Fruit fly (Drosophila melanogaster): ENCODE results near the gene CG17107.
A peak's percentile ranks its signal among the peaks of the same experiment; 100 is the strongest.

Gene CG17107

dm6 chr2L:10676933-10677714 is 4.6 kb upstream of the CG17107 start, which contains the start of gene CG17104:
Gene CG17104, plus strand, starts transcription at chr2L:10677198.
- TF ChIP-seq bab1 (GFP tag; optimal IDR thresholded peaks at IDR 0.05) (no peak), CG7101 (tag; optimal IDR thresholded peaks at IDR 0.05) (no peak), cnc (optimal IDR thresholded peaks at IDR 0.05) (no peak), Crg-1 (GFP tag; optimal IDR thresholded peaks at IDR 0.05) (no peak)

DNA sequence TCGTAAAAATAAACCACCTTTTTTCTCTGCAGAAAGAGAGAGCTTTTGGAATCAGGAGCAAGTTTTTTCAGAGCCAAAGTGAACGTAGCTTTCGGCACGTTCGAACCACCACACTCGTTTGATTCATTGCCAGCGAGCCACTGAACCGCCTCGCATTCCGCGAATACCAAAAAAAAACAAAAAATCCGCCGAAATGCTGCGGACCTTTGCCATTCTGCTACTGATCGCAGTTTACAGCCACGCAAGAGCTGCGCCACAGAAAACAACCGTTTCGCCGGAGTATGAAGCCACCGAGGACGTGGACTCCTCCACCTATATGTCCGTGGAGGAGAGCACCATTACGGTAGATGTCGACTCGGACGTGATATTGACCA is 4.0 kb upstream of the CG17107 start:
- TF ChIP-seq cic (GFP tag; optimal IDR thresholded peaks at IDR 0.05) (no peak), Clk (GFP tag; optimal IDR thresholded peaks at IDR 0.05) (no peak), Crg-1 (GFP tag; optimal IDR thresholded peaks at IDR 0.05) (no peak), CG12768 (GFP tag; optimal IDR thresholded peaks at IDR 0.05) (no peak), CG5204 (GFP tag; optimal IDR thresholded peaks at IDR 0.05) (no peak), CG14711 (tag; optimal IDR thresholded peaks at IDR 0.05) (no peak), Mnt (GFP tag; optimal IDR thresholded peaks at IDR 0.05) (no peak), pad (GFP tag; optimal IDR thresholded peaks at IDR 0.05) (no peak), cnc (optimal IDR thresholded peaks at IDR 0.05) (no peak), tj (GFP tag; optimal IDR thresholded peaks at IDR 0.05) (no peak), CG33017 (tag; optimal IDR thresholded peaks at IDR 0.05) (no peak), bab1 (GFP tag; optimal IDR thresholded peaks at IDR 0.05) (no peak), CG11617 (GFP tag; optimal IDR thresholded peaks at IDR 0.05) (no peak), kay (GFP tag; ENCODE audit: borderline replicate concordance) (no peak), Hr96 (GFP tag; optimal IDR thresholded peaks at IDR 0.05) (no peak), CG7101 (tag; optimal IDR thresholded peaks at IDR 0.05) (no peak), CG7045 (GFP tag; optimal IDR thresholded peaks at IDR 0.05) (no peak), CG1620 (GFP tag; optimal IDR thresholded peaks at IDR 0.05) (no peak)

dm6 chr2L:10679568-10679967 is 2.1 kb upstream of the CG17107 start:
- no peak for TF ChIP-seq cic (GFP tag; optimal IDR thresholded peaks at IDR 0.05)
- no peak for TF ChIP-seq pad (GFP tag; optimal IDR thresholded peaks at IDR 0.05)
- TF ChIP-seq kay (GFP tag; ENCODE audit: borderline replicate concordance): peak; percentile 73
- TF ChIP-seq Crg-1 (GFP tag; optimal IDR thresholded peaks at IDR 0.05): no peak
- no peak for TF ChIP-seq CG1620 (GFP tag; optimal IDR thresholded peaks at IDR 0.05)
- TF ChIP-seq CG5204 (GFP tag; optimal IDR thresholded peaks at IDR 0.05): no peak

DNA sequence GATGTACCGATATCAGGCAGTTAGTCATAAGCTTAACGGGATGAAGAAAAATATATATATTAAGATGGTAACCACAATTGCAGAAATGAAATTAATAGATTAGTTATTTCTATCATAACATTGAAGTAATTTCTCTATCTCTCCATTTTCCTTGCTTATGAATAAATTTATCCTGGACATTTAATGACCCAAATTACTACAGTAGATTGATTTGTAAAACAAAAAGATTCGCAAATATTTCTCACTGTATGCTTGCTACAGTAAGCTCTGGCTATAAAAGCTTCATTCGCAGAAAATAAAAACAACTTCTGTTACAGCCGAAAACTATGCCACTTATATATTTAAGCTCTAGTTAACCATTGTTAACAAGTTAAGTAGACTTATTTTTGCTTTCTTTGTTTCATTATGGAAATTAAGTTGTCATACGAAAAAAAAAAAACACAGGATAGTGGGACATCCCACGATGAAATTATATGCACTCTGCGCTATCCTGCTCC is 1.1 kb upstream of the CG17107 start, which contains the start of gene CG17105:
TSS of gene CG17105 (plus strand) at position 447 of the 497 bp plus-strand sequence.
- TF ChIP-seq Crg-1 (GFP tag; optimal IDR thresholded peaks at IDR 0.05): no peak
- TF ChIP-seq tj (GFP tag; optimal IDR thresholded peaks at IDR 0.05): no peak
- TF ChIP-seq kay (GFP tag; ENCODE audit: borderline replicate concordance): no peak
- no peak for TF ChIP-seq CG33017 (tag; optimal IDR thresholded peaks at IDR 0.05)
- no peak for TF ChIP-seq pad (GFP tag; optimal IDR thresholded peaks at IDR 0.05)
- no peak for TF ChIP-seq cnc (optimal IDR thresholded peaks at IDR 0.05)
- no peak for TF ChIP-seq CG7101 (tag; optimal IDR thresholded peaks at IDR 0.05)
- no peak for TF ChIP-seq ovo (GFP tag; optimal IDR thresholded peaks at IDR 0.05)
- TF ChIP-seq CG7045 (GFP tag; optimal IDR thresholded peaks at IDR 0.05): no peak
- no peak for TF ChIP-seq Mnt (GFP tag; optimal IDR thresholded peaks at IDR 0.05)
- TF ChIP-seq Hr96 (GFP tag; optimal IDR thresholded peaks at IDR 0.05): no peak
- no peak for TF ChIP-seq CG5204 (GFP tag; optimal IDR thresholded peaks at IDR 0.05)
- TF ChIP-seq cic (GFP tag; optimal IDR thresholded peaks at IDR 0.05): no peak
- no peak for TF ChIP-seq bab1 (GFP tag; optimal IDR thresholded peaks at IDR 0.05)

- TF ChIP-seq pad (GFP tag; optimal IDR thresholded peaks at IDR 0.05) (no peak), CG5204 (GFP tag; optimal IDR thresholded peaks at IDR 0.05) (no peak), CG12768 (GFP tag; optimal IDR thresholded peaks at IDR 0.05) (no peak), Crg-1 (GFP tag; optimal IDR thresholded peaks at IDR 0.05) (no peak)
Measured at dm6 chr2L:10682197-10682596, 495 bp downstream of the CG17107 start.

DNA sequence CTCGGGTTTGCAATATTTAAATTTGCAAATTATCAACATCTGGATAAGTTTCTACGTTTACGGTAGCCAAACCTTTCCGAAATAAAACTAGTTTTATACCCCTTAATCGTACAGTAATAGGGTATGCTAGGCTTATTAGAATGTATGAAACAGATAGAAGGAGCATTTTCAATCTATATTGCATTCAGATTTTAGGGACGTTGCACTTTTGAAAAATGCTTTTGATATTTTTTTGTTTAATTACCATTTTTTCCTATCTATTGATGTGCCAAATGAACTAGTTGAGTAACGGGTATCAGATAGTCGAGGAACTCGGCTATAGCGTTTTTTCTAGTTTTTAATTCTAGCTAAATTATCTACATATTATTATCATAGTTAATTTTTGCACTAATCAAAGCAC is 1.2 kb downstream of the CG17107 start:
- no peak for TF ChIP-seq CG7101 (tag; optimal IDR thresholded peaks at IDR 0.05)
- TF ChIP-seq ovo (GFP tag; optimal IDR thresholded peaks at IDR 0.05): no peak
- no peak for TF ChIP-seq CG33017 (tag; optimal IDR thresholded peaks at IDR 0.05)
- TF ChIP-seq CG7045 (GFP tag; optimal IDR thresholded peaks at IDR 0.05): no peak
- no peak for TF ChIP-seq CG1620 (GFP tag; optimal IDR thresholded peaks at IDR 0.05)
- no peak for TF ChIP-seq Crg-1 (GFP tag; optimal IDR thresholded peaks at IDR 0.05)
- TF ChIP-seq CG12768 (GFP tag; optimal IDR thresholded peaks at IDR 0.05): no peak
- no peak for TF ChIP-seq tj (GFP tag; optimal IDR thresholded peaks at IDR 0.05)
- TF ChIP-seq toe (GFP tag; optimal IDR thresholded peaks at IDR 0.05): no peak
- TF ChIP-seq CG11617 (GFP tag; optimal IDR thresholded peaks at IDR 0.05): no peak
- no peak for TF ChIP-seq Mnt (GFP tag; optimal IDR thresholded peaks at IDR 0.05)
- no peak for TF ChIP-seq cnc (optimal IDR thresholded peaks at IDR 0.05)
- TF ChIP-seq CG5204 (GFP tag; optimal IDR thresholded peaks at IDR 0.05): no peak
- TF ChIP-seq kay (GFP tag; ENCODE audit: borderline replicate concordance): no peak
- no peak for TF ChIP-seq Clk (GFP tag; optimal IDR thresholded peaks at IDR 0.05)

DNA sequence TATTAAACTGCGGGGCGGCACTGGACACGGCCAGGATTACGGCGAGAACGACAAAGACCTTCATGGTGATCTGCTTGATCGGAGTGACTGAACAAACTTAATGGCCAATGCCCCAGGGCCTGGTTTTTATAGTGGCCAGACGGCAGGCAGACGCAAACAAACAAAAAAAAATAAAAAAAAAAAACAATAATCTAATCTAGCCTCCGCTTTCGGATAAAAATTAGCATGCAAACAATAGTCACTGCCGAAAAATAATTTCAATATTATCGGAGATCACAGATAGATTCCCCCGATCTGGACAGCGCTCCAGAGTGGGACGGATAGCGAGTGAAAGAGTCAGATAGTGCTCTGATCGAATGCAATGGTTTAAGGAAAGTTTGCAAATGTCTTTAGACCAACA is 2.6 kb downstream of the CG17107 start, which contains the start of gene CG7299:
TSS of gene CG7299 (minus strand) at position 101 of the 400 bp plus-strand sequence.
- no peak for TF ChIP-seq CG5204 (GFP tag; optimal IDR thresholded peaks at IDR 0.05)
- no peak for TF ChIP-seq Clk (GFP tag; optimal IDR thresholded peaks at IDR 0.05)
- TF ChIP-seq CG33017 (tag; optimal IDR thresholded peaks at IDR 0.05): no peak
- TF ChIP-seq Crg-1 (GFP tag; optimal IDR thresholded peaks at IDR 0.05): no peak
- no peak for TF ChIP-seq cic (GFP tag; optimal IDR thresholded peaks at IDR 0.05)
- TF ChIP-seq pad (GFP tag; optimal IDR thresholded peaks at IDR 0.05): no peak
- no peak for TF ChIP-seq toe (GFP tag; optimal IDR thresholded peaks at IDR 0.05)
- no peak for TF ChIP-seq ovo (GFP tag; optimal IDR thresholded peaks at IDR 0.05)
- no peak for TF ChIP-seq CG12768 (GFP tag; optimal IDR thresholded peaks at IDR 0.05)
- no peak for TF ChIP-seq cnc (optimal IDR thresholded peaks at IDR 0.05)
